Fruit fly (Drosophila melanogaster) whole organism, wandering third instar larva: ENCODE measurements around the gene CG5149.

Experiments used
- CG32264 ChIP-seq: fragments of 200-800 bp; sonication (Bioruptor generic); optimal IDR thresholded peaks from 2 replicates; lab custom pipeline; 2016; ENCODE audit warnings: missing biosample characterization, missing genetic modification characterization
- CG9705 ChIP-seq: fragments of 200-800 bp; sonication (Bioruptor generic); optimal IDR thresholded peaks from 2 replicates; lab custom pipeline; 2018; ENCODE audit warnings: missing biosample characterization, mild to moderate bottlenecking, missing genetic modification characterization
- CrebA ChIP-seq: fragments of 200-800 bp; sonication (Bioruptor generic); optimal IDR thresholded peaks from 2 replicates; lab custom pipeline; 2016; ENCODE audit warnings: missing biosample characterization, mild to moderate bottlenecking, missing genetic modification characterization, borderline replicate concordance
- Dif ChIP-seq: fragments of 200-275, 200-300 bp; sonication (Bioruptor generic); optimal IDR thresholded peaks from 2 replicates; lab custom pipeline; 2018; ENCODE audit warnings: missing biosample characterization, missing genetic modification characterization; ENCODE audit not compliant: partially characterized antibody
- HLH106 ChIP-seq: fragments of 200-800 bp; optimal IDR thresholded peaks from 3 replicates; lab custom pipeline; 2019; ENCODE audit warnings: missing biosample characterization, mild to moderate bottlenecking, missing genetic modification characterization, moderate library complexity
- Hnf4 ChIP-seq: fragments of 200-800 bp; sonication (Bioruptor generic); optimal IDR thresholded peaks from 2 replicates; lab custom pipeline; 2016; ENCODE audit warnings: missing biosample characterization, mild to moderate bottlenecking, missing genetic modification characterization
- Hr78 ChIP-seq: fragments of >200 bp; optimal IDR thresholded peaks from 2 replicates; lab custom pipeline; 2017; ENCODE audit warnings: missing biosample characterization, missing genetic modification characterization
- Hr83 ChIP-seq: fragments of 200-300 bp; sonication (Bioruptor generic); optimal IDR thresholded peaks from 2 replicates; lab custom pipeline; 2016; ENCODE audit warnings: missing biosample characterization, mild to moderate bottlenecking, missing genetic modification characterization, moderate library complexity; ENCODE audit not compliant: poor library complexity, severe bottlenecking
- Jra ChIP-seq: sonication (Bioruptor generic); optimal IDR thresholded peaks from 2 replicates; lab custom pipeline; 2016; ENCODE audit warnings: missing biosample characterization, missing genetic modification characterization
- Myc ChIP-seq: fragments of >200 bp; optimal IDR thresholded peaks from 2 replicates; lab custom pipeline; 2017
- N ChIP-seq: fragments of >200 bp; optimal IDR thresholded peaks from 2 replicates; lab custom pipeline; 2018; ENCODE audit warnings: missing biosample characterization, missing external identifiers, missing genetic modification characterization
- OdsH ChIP-seq: fragments of 200-800 bp; sonication (Bioruptor generic); optimal IDR thresholded peaks from 2 replicates; lab custom pipeline; 2016; ENCODE audit warnings: missing biosample characterization, mild to moderate bottlenecking, missing genetic modification characterization
- Rel ChIP-seq, 2 experiments: fragments of 200-800 bp; sonication (Bioruptor generic) in 1 of 2; optimal IDR thresholded peaks; 2 replicates in 1 of 2; 3 replicates in 1 of 2; lab custom pipeline; 2016 to 2019; ENCODE audit warnings: mild to moderate bottlenecking in 2 of 2, missing biosample characterization in 2 of 2, missing genetic modification characterization in 2 of 2, moderate library complexity in 1 of 2
- Sp1 ChIP-seq: fragments of 200-800 bp; sonication (Bioruptor generic); optimal IDR thresholded peaks from 3 replicates; lab custom pipeline; 2019; ENCODE audit warnings: missing biosample characterization, mild to moderate bottlenecking, missing genetic modification characterization, moderate library complexity
- Vsx2 ChIP-seq: fragments of 200-300, 225-300 bp; sonication (Bioruptor generic); optimal IDR thresholded peaks from 2 replicates; lab custom pipeline; 2018; ENCODE audit warnings: missing biosample characterization, missing genetic modification characterization; ENCODE audit not compliant: partially characterized antibody
- br ChIP-seq: fragments of 200-800 bp; sonication (Bioruptor generic); optimal IDR thresholded peaks from 2 replicates; lab custom pipeline; 2016; ENCODE audit warnings: missing biosample characterization, missing genetic modification characterization
- dl ChIP-seq, 2 experiments: fragments of 175-275, 200-275 bp in 1 of 2; fragments of 200-275 bp in 1 of 2; sonication (Bioruptor generic); optimal IDR thresholded peaks; lab custom pipeline; 2018; ENCODE audit warnings: mild to moderate bottlenecking in 2 of 2, missing biosample characterization in 2 of 2, missing genetic modification characterization in 2 of 2, moderate library complexity in 2 of 2; ENCODE audit not compliant: partially characterized antibody in 2 of 2, insufficient read depth in 1 of 2
- dmrt93B ChIP-seq: fragments of 200-800 bp; sonication (Bioruptor generic); optimal IDR thresholded peaks from 2 replicates; lab custom pipeline; 2018; ENCODE audit warnings: missing biosample characterization, mild to moderate bottlenecking, missing genetic modification characterization
- dsf ChIP-seq: sonication (Bioruptor generic); optimal IDR thresholded peaks from 2 replicates; lab custom pipeline; 2016; ENCODE audit warnings: missing biosample characterization, missing genetic modification characterization, borderline replicate concordance
- ey ChIP-seq: fragments of 200-800 bp; sonication (Bioruptor generic); optimal IDR thresholded peaks from 2 replicates; lab custom pipeline; 2016; ENCODE audit warnings: missing biosample characterization, missing genetic modification characterization
- foxo ChIP-seq, 2 experiments: fragments of 200-800 bp; sonication (Bioruptor generic); optimal IDR thresholded peaks; 2 replicates in 1 of 2; 3 replicates in 1 of 2; lab custom pipeline; 2016 to 2017; ENCODE audit warnings: missing biosample characterization in 2 of 2, missing genetic modification characterization in 2 of 2
- fru ChIP-seq: fragments of 200-800 bp; sonication (Bioruptor generic); optimal IDR thresholded peaks from 3 replicates; lab custom pipeline; 2016; ENCODE audit warnings: missing biosample characterization, mild to moderate bottlenecking, missing genetic modification characterization
- h ChIP-seq: fragments of 200-800 bp; sonication (Bioruptor generic); optimal IDR thresholded peaks from 3 replicates; lab custom pipeline; 2016; ENCODE audit warnings: missing biosample characterization, mild to moderate bottlenecking, missing genetic modification characterization
- jim ChIP-seq: fragments of 175-275, 200-325 bp; sonication (Bioruptor generic); optimal IDR thresholded peaks from 2 replicates; lab custom pipeline; 2016; ENCODE audit warnings: missing biosample characterization, mild to moderate bottlenecking, missing genetic modification characterization
- lola ChIP-seq: fragments of >200 bp; optimal IDR thresholded peaks from 2 replicates; lab custom pipeline; 2017; ENCODE audit warnings: missing biosample characterization, missing genetic modification characterization
- pan ChIP-seq: fragments of >200 bp; optimal IDR thresholded peaks from 2 replicates; lab custom pipeline; 2017
- psq ChIP-seq: fragments of 200-800 bp; sonication (Bioruptor generic); optimal IDR thresholded peaks from 3 replicates; lab custom pipeline; 2017; ENCODE audit warnings: missing biosample characterization, mild to moderate bottlenecking, missing genetic modification characterization, moderate library complexity
- rgr ChIP-seq: fragments of 200-800 bp; sonication (Bioruptor generic); optimal IDR thresholded peaks from 3 replicates; lab custom pipeline; 2016; ENCODE audit warnings: missing biosample characterization, mild to moderate bottlenecking, missing genetic modification characterization
- sage ChIP-seq: fragments of 200-800 bp; sonication (Bioruptor generic); optimal IDR thresholded peaks from 2 replicates; lab custom pipeline; 2016; ENCODE audit warnings: missing biosample characterization, mild to moderate bottlenecking, missing genetic modification characterization
- sv ChIP-seq: fragments of 200-800 bp; sonication (Bioruptor generic); optimal IDR thresholded peaks from 3 replicates; lab custom pipeline; 2016; ENCODE audit warnings: missing biosample characterization, missing genetic modification characterization
- tai ChIP-seq: sonication (Bioruptor generic); optimal IDR thresholded peaks from 2 replicates; lab custom pipeline; 2016; ENCODE audit warnings: missing biosample characterization, missing genetic modification characterization
- woc ChIP-seq: sonication (Bioruptor generic); optimal IDR thresholded peaks from 2 replicates; lab custom pipeline; 2016; ENCODE audit warnings: missing biosample characterization, mild to moderate bottlenecking, missing genetic modification characterization

CG5149 gene

DNA sequence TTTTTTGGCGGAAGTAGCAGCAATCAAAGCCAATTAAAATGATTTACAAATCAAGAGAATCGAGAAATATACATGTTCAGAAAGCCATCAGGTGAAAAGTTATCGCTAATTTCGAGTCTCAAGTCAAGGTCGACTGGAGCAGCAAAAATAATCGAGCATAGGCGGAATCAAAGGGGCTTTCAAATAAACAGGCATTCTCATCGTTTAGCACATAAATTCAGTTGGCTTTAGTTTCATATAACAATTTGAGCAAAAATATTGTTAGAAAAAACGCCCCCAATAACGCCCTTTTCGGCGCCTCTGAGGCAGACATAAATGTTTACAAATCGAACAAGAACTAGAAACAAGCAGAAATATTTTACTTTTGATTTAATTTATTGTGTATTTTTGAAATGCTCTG, 9.7 kb upstream of the CG5149 start:
- TF ChIP-seq pan (no peak), Myc (lab: Kevin White, UChicago) (no peak), CrebA (no peak), Hnf4 (GFP tag; lab: Kevin White, UChicago) (no peak), Hr83 (no peak), sv (GFP tag; lab: Kevin White, UChicago) (no peak), HLH106 (tag; lab: Kevin White, UChicago) (no peak), jim (GFP tag; lab: Kevin White, UChicago) (no peak), ey (GFP tag; lab: Kevin White, UChicago) (no peak), woc (GFP tag; lab: Kevin White, UChicago) (no peak)

- TF ChIP-seq foxo (GFP tag; optimal IDR thresholded peaks at IDR 0.05; lab: Kevin White, UChicago): peak in 1 of 2 experiments; percentile 82
- peak; percentile 23 for TF ChIP-seq Sp1
- no peak for TF ChIP-seq pan
- peak; percentile 64 for TF ChIP-seq dmrt93B (GFP tag; lab: Kevin White, UChicago)
- no peak for TF ChIP-seq N (GFP tag; lab: Kevin White, UChicago)
- no peak for TF ChIP-seq lola (GFP tag; lab: Kevin White, UChicago)
- peak; percentile 72 for TF ChIP-seq HLH106 (tag; lab: Kevin White, UChicago)
- peak; percentile 14 for TF ChIP-seq woc (GFP tag; lab: Kevin White, UChicago)
- TF ChIP-seq h (GFP tag; lab: Kevin White, UChicago): peak; percentile 69
- TF ChIP-seq psq: peak; percentile 30
- TF ChIP-seq Vsx2 (GFP tag; lab: Kevin White, UChicago): no peak
- no peak for TF ChIP-seq dl (GFP tag; optimal IDR thresholded peaks at IDR 0.05; lab: Kevin White, UChicago; ENCODE audit: insufficient read depth in 1 of 2, partially characterized antibody in 2 of 2)
- peak; percentile 67 for TF ChIP-seq br
- no peak for TF ChIP-seq dsf (GFP tag; lab: Kevin White, UChicago)
- TF ChIP-seq Jra (GFP tag; lab: Kevin White, UChicago): no peak
- TF ChIP-seq CG32264 (GFP tag; lab: Kevin White, UChicago): peak; percentile 27
- no peak for TF ChIP-seq Dif
- TF ChIP-seq rgr (GFP tag; lab: Kevin White, UChicago): peak; percentile 70
- TF ChIP-seq Rel (GFP tag; optimal IDR thresholded peaks at IDR 0.05; lab: Kevin White, UChicago): no peak
- TF ChIP-seq Rel (tag; optimal IDR thresholded peaks at IDR 0.05; lab: Kevin White, UChicago): no peak
- peak; percentile 69 for TF ChIP-seq OdsH (GFP tag; lab: Kevin White, UChicago)
- TF ChIP-seq ey (GFP tag; lab: Kevin White, UChicago): peak; percentile 74
- TF ChIP-seq CrebA: peak; percentile 29
- TF ChIP-seq tai: peak; percentile 12
- no peak for TF ChIP-seq CG9705 (GFP tag; lab: Kevin White, UChicago)
- peak; percentile 57 for TF ChIP-seq Hnf4 (GFP tag; lab: Kevin White, UChicago)
- TF ChIP-seq Hr78 (GFP tag; lab: Kevin White, UChicago): no peak
- no peak for TF ChIP-seq Myc (lab: Kevin White, UChicago)
- no peak for TF ChIP-seq Hr83
- peak; percentile 38 for TF ChIP-seq sv (GFP tag; lab: Kevin White, UChicago)
- TF ChIP-seq fru (GFP tag; lab: Kevin White, UChicago): peak; percentile 84
- TF ChIP-seq, all 38 proteins: peak for 17
Measured at dm6 chr2L:7396962-7397361, 8.9 kb upstream of the CG5149 start.

DNA sequence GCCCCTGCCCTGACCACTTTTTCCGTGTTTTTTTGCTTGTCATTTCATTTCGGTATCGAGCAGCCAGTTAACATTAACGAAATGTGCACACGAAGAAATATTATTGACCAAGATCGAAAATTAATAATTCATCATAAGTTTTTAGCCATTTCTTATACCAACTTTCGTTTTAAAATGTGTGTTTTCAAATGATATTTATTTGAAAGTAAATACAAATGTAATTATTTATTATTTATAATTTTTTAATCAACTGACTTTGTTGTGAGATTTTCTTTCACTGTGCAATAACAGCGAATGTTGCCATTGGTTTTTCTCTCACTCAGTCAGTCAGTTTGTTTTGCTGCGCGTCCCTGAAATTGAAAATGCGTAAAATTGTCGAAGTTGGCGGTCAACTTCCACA, 7.8 kb upstream of the CG5149 start:
- TF ChIP-seq Vsx2 (GFP tag; lab: Kevin White, UChicago) (no peak), h (GFP tag; lab: Kevin White, UChicago) (peak; percentile 39), fru (GFP tag; lab: Kevin White, UChicago) (peak; percentile 33), sage (no peak), psq (peak; percentile 14), Myc (lab: Kevin White, UChicago) (no peak), foxo (GFP tag; optimal IDR thresholded peaks at IDR 0.05; lab: Kevin White, UChicago) (peak in 1 of 2 experiments; percentile 56), HLH106 (tag; lab: Kevin White, UChicago) (peak; percentile 50), OdsH (GFP tag; lab: Kevin White, UChicago) (peak; percentile 38), ey (GFP tag; lab: Kevin White, UChicago) (no peak), rgr (GFP tag; lab: Kevin White, UChicago) (peak; percentile 42), Sp1 (peak; percentile 30), tai (no peak), CrebA (no peak)
